Worm (Caenorhabditis elegans) whole organism, L1 larva: ENCODE results near the gene mdt-11.

Experiments used
- ceh-63 ChIP-seq: fragments of 200-800 bp; sonication (Bioruptor generic); optimal IDR thresholded peaks from 2 replicates; lab custom pipeline; 2018; ENCODE audit warnings: mild to moderate bottlenecking, missing genetic modification characterization, missing compliant biosample characterization
- ces-1 ChIP-seq: fragments of 150-350 bp; optimal IDR thresholded peaks from 2 replicates; lab custom pipeline; 2014; ENCODE audit warnings: missing biosample characterization, missing genetic modification reagents, missing genetic modification characterization
- dpl-1 ChIP-seq, 3 experiments: fragments of 150-350 bp in 2 of 3; sonication (generic microtip) in 1 of 3; optimal IDR thresholded peaks; 2 replicates each; lab custom pipeline; 2014 to 2017; ENCODE audit warnings: missing biosample characterization in 3 of 3, missing genetic modification characterization in 3 of 3, missing genetic modification reagents in 3 of 3
- egl-27 ChIP-seq, 2 experiments: fragments of 150-350 bp in 1 of 2; sonication (generic microtip); optimal IDR thresholded peaks; 3 replicates each; lab custom pipeline; 2017 to 2018; ENCODE audit warnings: missing biosample characterization in 2 of 2, missing genetic modification characterization in 2 of 2, missing genetic modification reagents in 2 of 2
- elt-3 ChIP-seq, 6 experiments: fragments of 150-350 bp in 1 of 6; sonication (generic microtip); optimal IDR thresholded peaks; 2 replicates each; lab custom pipeline; 2017 to 2018; ENCODE audit warnings: missing biosample characterization in 6 of 6, missing genetic modification characterization in 6 of 6, inconsistent platforms in 1 of 6
- fkh-10 ChIP-seq: sonication (generic microtip); optimal IDR thresholded peaks from 2 replicates; lab custom pipeline; 2017; ENCODE audit warnings: missing biosample characterization, missing genetic modification reagents, missing genetic modification characterization
- lin-13 ChIP-seq: fragments of 150-350 bp; optimal IDR thresholded peaks from 2 replicates; lab custom pipeline; 2014; ENCODE audit warnings: missing biosample characterization, missing genetic modification reagents, missing genetic modification characterization
- mdl-1 ChIP-seq, 2 experiments: fragments of 150-350 bp; optimal IDR thresholded peaks; 2 replicates each; lab custom pipeline; 2014 to 2017; ENCODE audit warnings: missing biosample characterization in 2 of 2, missing genetic modification characterization in 2 of 2, inconsistent platforms in 1 of 2
- unc-62 ChIP-seq: fragments of 150-350 bp; optimal IDR thresholded peaks from 2 replicates; lab custom pipeline; 2014; ENCODE audit warnings: missing biosample characterization, missing genetic modification reagents, missing genetic modification characterization

DNA sequence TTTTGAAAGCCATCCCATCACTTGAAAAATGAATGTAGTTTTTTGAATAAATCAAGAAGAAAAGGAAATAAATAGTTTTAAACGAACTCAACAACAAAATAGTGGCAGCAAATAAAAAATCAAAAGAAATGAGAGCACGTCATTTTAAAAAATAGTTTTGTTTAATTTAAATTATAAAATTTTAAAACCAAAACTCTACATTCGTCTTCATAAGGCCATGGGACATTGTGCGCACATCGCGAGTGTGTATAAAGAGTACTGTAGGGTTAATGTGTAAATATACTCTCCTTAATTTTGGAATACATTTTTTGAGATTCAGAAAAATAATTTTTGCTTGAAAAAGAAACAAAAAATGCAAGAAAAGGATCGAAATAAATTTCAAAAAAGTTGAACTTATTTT, 30.9 kb downstream of the mdt-11 start, which contains the start of gene C45G9.15:
- TF ChIP-seq mdl-1 (tag; optimal IDR thresholded peaks at IDR 0.05; lab: Kevin White, UChicago): no peak
- TF ChIP-seq unc-62 (GFP tag; lab: Kevin White, UChicago): no peak
- no peak for TF ChIP-seq dpl-1 (GFP tag; optimal IDR thresholded peaks at IDR 0.05; lab: Kevin White, UChicago)
- TF ChIP-seq lin-13 (GFP tag; lab: Kevin White, UChicago): no peak
- no peak for TF ChIP-seq ceh-63
- TF ChIP-seq ces-1 (GFP tag; lab: Kevin White, UChicago): no peak
- no peak for TF ChIP-seq elt-3 (tag; optimal IDR thresholded peaks at IDR 0.05; lab: Kevin White, UChicago)
- no peak for TF ChIP-seq fkh-10 (GFP tag; lab: Kevin White, UChicago)
- TF ChIP-seq egl-27 (tag; optimal IDR thresholded peaks at IDR 0.05; lab: Kevin White, UChicago): no peak
